Fruit fly (Drosophila melanogaster) whole organism, prepupa: ENCODE data around the gene Osi15.

ENCODE experiments used
- CG10631 ChIP-seq: fragments of 200-800 bp; sonication (Bioruptor generic); optimal IDR thresholded peaks from 2 replicates; lab custom pipeline; 2016; ENCODE audit warnings: missing biosample characterization, missing genetic modification characterization
- CG10669 ChIP-seq: fragments of 200-800 bp; sonication (Bioruptor generic); optimal IDR thresholded peaks from 3 replicates; lab custom pipeline; 2018; ENCODE audit warnings: missing biosample characterization, mild to moderate bottlenecking, missing genetic modification characterization, moderate library complexity
- CG11294 ChIP-seq: fragments of 200-800 bp; sonication (Bioruptor generic); IDR thresholded peaks from 2 replicates; pipeline ENCODE4 v1.3.6; 2022; ENCODE audit warnings: missing biosample characterization, missing genetic modification characterization
- CG11762 ChIP-seq: fragments of 200-800 bp; sonication (Bioruptor generic); optimal IDR thresholded peaks from 3 replicates; lab custom pipeline; 2016; ENCODE audit warnings: missing biosample characterization, missing genetic modification characterization; ENCODE audit not compliant: insufficient read depth
- CG15336 ChIP-seq: fragments of 200-800 bp; sonication (Bioruptor generic); IDR thresholded peaks from 2 replicates; pipeline ENCODE4 v1.3.6; 2022; ENCODE audit warnings: missing biosample characterization, missing genetic modification characterization
- CG16779 ChIP-seq: fragments of 200-800 bp; sonication (Bioruptor generic); optimal IDR thresholded peaks from 3 replicates; lab custom pipeline; 2017; ENCODE audit warnings: missing biosample characterization, mild to moderate bottlenecking, missing genetic modification characterization
- CG3032 ChIP-seq: fragments of 200-800 bp; optimal IDR thresholded peaks from 2 replicates; lab custom pipeline; 2019; ENCODE audit warnings: missing biosample characterization, mild to moderate bottlenecking, missing genetic modification characterization, moderate library complexity
- CG31627 ChIP-seq: fragments of 200-800 bp; sonication (Bioruptor generic); optimal IDR thresholded peaks from 3 replicates; lab custom pipeline; 2016; ENCODE audit warnings: missing biosample characterization, missing genetic modification characterization
- CG32006 ChIP-seq: fragments of 200-800 bp; sonication (Bioruptor generic); optimal IDR thresholded peaks from 3 replicates; lab custom pipeline; 2017; ENCODE audit warnings: missing biosample characterization, mild to moderate bottlenecking, missing genetic modification characterization
- CG34406 ChIP-seq: fragments of 200-800 bp; sonication (Bioruptor generic); optimal IDR thresholded peaks from 3 replicates; lab custom pipeline; 2016; ENCODE audit warnings: missing biosample characterization, missing genetic modification characterization
- CG3919 ChIP-seq: fragments of 200-800 bp; sonication (Bioruptor generic); optimal IDR thresholded peaks from 3 replicates; lab custom pipeline; 2016; ENCODE audit warnings: missing biosample characterization, missing genetic modification characterization
- CG6276 ChIP-seq: fragments of 200-800 bp; sonication (Bioruptor generic); optimal IDR thresholded peaks from 2 replicates; lab custom pipeline; 2017; ENCODE audit warnings: missing biosample characterization, mild to moderate bottlenecking, missing genetic modification characterization
- CG6792 ChIP-seq: fragments of 200-800 bp; sonication (Bioruptor generic); optimal IDR thresholded peaks from 3 replicates; lab custom pipeline; 2016; ENCODE audit warnings: missing biosample characterization, missing genetic modification characterization
- CG6854 ChIP-seq: fragments of 200-800 bp; sonication (Bioruptor generic); optimal IDR thresholded peaks from 2 replicates; lab custom pipeline; 2017; ENCODE audit warnings: missing biosample characterization, mild to moderate bottlenecking, missing genetic modification characterization
- CG8119 ChIP-seq: fragments of 200-800 bp; sonication (Bioruptor generic); IDR thresholded peaks from 3 replicates; pipeline ENCODE4 v1.3.6; 2022; ENCODE audit warnings: missing biosample characterization, missing genetic modification characterization
- CG8319 ChIP-seq: fragments of 200-800 bp; sonication (Bioruptor generic); optimal IDR thresholded peaks from 3 replicates; lab custom pipeline; 2016; ENCODE audit warnings: missing biosample characterization, missing genetic modification characterization
- CG8632 ChIP-seq: fragments of 200-800 bp; sonication (Bioruptor generic); optimal IDR thresholded peaks from 3 replicates; lab custom pipeline; 2016; ENCODE audit warnings: missing biosample characterization, missing genetic modification characterization
- CG9139 ChIP-seq: fragments of 200-800 bp; sonication (Bioruptor generic); optimal IDR thresholded peaks from 3 replicates; lab custom pipeline; 2017; ENCODE audit warnings: missing biosample characterization, mild to moderate bottlenecking, missing genetic modification characterization
- Eip75B ChIP-seq: fragments of 200-800 bp; sonication (Bioruptor generic); optimal IDR thresholded peaks from 3 replicates; lab custom pipeline; 2016; ENCODE audit warnings: missing biosample characterization, missing genetic modification characterization
- Eip93F ChIP-seq: fragments of 200-800 bp; sonication (Bioruptor generic); optimal IDR thresholded peaks from 2 replicates; lab custom pipeline; 2016; ENCODE audit warnings: missing biosample characterization, mild to moderate bottlenecking, missing genetic modification characterization
- Ets21C ChIP-seq: fragments of 200-800 bp; sonication (Bioruptor generic); optimal IDR thresholded peaks from 3 replicates; lab custom pipeline; 2016; ENCODE audit warnings: missing biosample characterization, missing genetic modification characterization
- Hr38 ChIP-seq: sonication (Bioruptor generic); optimal IDR thresholded peaks from 2 replicates; lab custom pipeline; 2016; ENCODE audit warnings: missing biosample characterization, missing genetic modification characterization
- OdsH ChIP-seq: fragments of 200-800 bp; sonication (Bioruptor generic); optimal IDR thresholded peaks from 3 replicates; lab custom pipeline; 2016; ENCODE audit warnings: missing biosample characterization, missing genetic modification characterization
- Smox ChIP-seq: fragments of 200-800 bp; sonication (Bioruptor generic); optimal IDR thresholded peaks from 3 replicates; lab custom pipeline; 2016; ENCODE audit warnings: missing biosample characterization, missing genetic modification characterization
- Sox15 ChIP-seq: fragments of 200-800 bp; sonication (Bioruptor generic); optimal IDR thresholded peaks from 3 replicates; lab custom pipeline; 2016; ENCODE audit warnings: missing biosample characterization, missing genetic modification characterization
- achi ChIP-seq: fragments of 200-800 bp; sonication (Bioruptor generic); optimal IDR thresholded peaks from 3 replicates; lab custom pipeline; 2016; ENCODE audit warnings: missing biosample characterization, missing genetic modification characterization
- acj6 ChIP-seq: fragments of 200-800 bp; sonication (Bioruptor generic); optimal IDR thresholded peaks from 3 replicates; lab custom pipeline; 2016; ENCODE audit warnings: missing biosample characterization, missing genetic modification characterization
- cyc ChIP-seq: fragments of 200-800 bp; sonication (Bioruptor generic); optimal IDR thresholded peaks from 3 replicates; lab custom pipeline; 2016; ENCODE audit warnings: missing biosample characterization, missing genetic modification characterization
- dac ChIP-seq: fragments of 200-800 bp; sonication (Bioruptor generic); optimal IDR thresholded peaks from 2 replicates; lab custom pipeline; 2017; ENCODE audit warnings: missing biosample characterization, mild to moderate bottlenecking, missing genetic modification characterization
- fd85E ChIP-seq: fragments of 200-800 bp; sonication (Bioruptor generic); optimal IDR thresholded peaks from 3 replicates; lab custom pipeline; 2016; ENCODE audit warnings: missing biosample characterization, missing genetic modification characterization
- fkh ChIP-seq: fragments of 200-800 bp; sonication (Bioruptor generic); optimal IDR thresholded peaks from 3 replicates; lab custom pipeline; 2017; ENCODE audit warnings: missing biosample characterization, mild to moderate bottlenecking, missing genetic modification characterization, moderate library complexity
- net ChIP-seq: fragments of 200-800 bp; sonication (Bioruptor generic); optimal IDR thresholded peaks from 3 replicates; lab custom pipeline; 2016; ENCODE audit warnings: missing biosample characterization, missing genetic modification characterization
- salr ChIP-seq, 2 experiments: fragments of 200-800 bp; sonication (Bioruptor generic); optimal IDR thresholded peaks; 3 replicates each; lab custom pipeline; 2016 to 2018; ENCODE audit warnings: missing biosample characterization in 2 of 2, missing genetic modification characterization in 2 of 2, mild to moderate bottlenecking in 1 of 2
- ss ChIP-seq, 2 experiments: fragments of 200-800 bp; sonication (Bioruptor generic); optimal IDR thresholded peaks; 2 replicates in 1 of 2; 3 replicates in 1 of 2; lab custom pipeline; 2017 to 2018; ENCODE audit warnings: mild to moderate bottlenecking in 2 of 2, missing biosample characterization in 2 of 2, missing genetic modification characterization in 2 of 2, moderate library complexity in 1 of 2
- svp ChIP-seq: fragments of 200-800 bp; sonication (Bioruptor generic); peaks from one replicate; lab custom pipeline; 2016; ENCODE audit warnings: missing biosample characterization, missing genetic modification characterization
- vri ChIP-seq: fragments of 200-800 bp; sonication (Bioruptor generic); optimal IDR thresholded peaks from 3 replicates; lab custom pipeline; 2016; ENCODE audit warnings: missing biosample characterization, mild to moderate bottlenecking, missing genetic modification characterization

The Osi15 gene

dm6 chr3R:6334906-6335433 lies 33.4 kb downstream of the Osi15 start, which contains the start of gene Osi19:
Gene Osi19 (plus strand): TSS chr3R:6335362.
- TF ChIP-seq CG34406 (GFP tag; lab: Kevin White, UChicago) (no peak), CG6276 (GFP tag; lab: Kevin White, UChicago) (no peak), OdsH (GFP tag; lab: Kevin White, UChicago) (no peak)

- no peak for TF ChIP-seq cyc (GFP tag; lab: Kevin White, UChicago)
- TF ChIP-seq CG8319 (GFP tag; lab: Kevin White, UChicago) = no peak
- TF ChIP-seq CG32006 (GFP tag; lab: Kevin White, UChicago) = no peak
- TF ChIP-seq dac (GFP tag; lab: Kevin White, UChicago) = no peak
- TF ChIP-seq CG9139 (GFP tag; lab: Kevin White, UChicago) = no peak
- TF ChIP-seq CG34406 (GFP tag; lab: Kevin White, UChicago) = no peak
- TF ChIP-seq, all 60 proteins: peak for 0
These were observed 35.8 kb downstream of the Osi15 start for dm6 chr3R:6337397-6337796.

- TF ChIP-seq Eip75B (GFP tag; lab: Kevin White, UChicago) = no peak
- no peak for TF ChIP-seq acj6 (GFP tag; lab: Kevin White, UChicago)
- no peak for TF ChIP-seq CG16779 (tag; lab: Kevin White, UChicago)
- no peak for TF ChIP-seq CG3919 (GFP tag; lab: Kevin White, UChicago)
- no peak for TF ChIP-seq Hr38 (GFP tag; lab: Kevin White, UChicago)
- TF ChIP-seq achi (GFP tag; lab: Kevin White, UChicago) = no peak
- TF ChIP-seq OdsH (GFP tag; lab: Kevin White, UChicago) = no peak
These were observed 38.2 kb downstream of the Osi15 start, which contains the start of gene Osi20 for dm6 chr3R:6339795-6340194. Gene Osi20 (plus strand): TSS chr3R:6340095.

dm6 chr3R:6341668-6342067 lies 40.1 kb downstream of the Osi15 start, which contains the start of gene CG17917:
Gene CG17917 (plus strand): TSS chr3R:6341968.
- TF ChIP-seq net (GFP tag; lab: Kevin White, UChicago) = no peak
- TF ChIP-seq Eip93F (GFP tag; lab: Kevin White, UChicago) = no peak
- no peak for TF ChIP-seq CG10631 (GFP tag; lab: Kevin White, UChicago)
- no peak for TF ChIP-seq Ets21C (GFP tag; lab: Kevin White, UChicago)
- no peak for TF ChIP-seq CG8632 (GFP tag; lab: Kevin White, UChicago)
- no peak for TF ChIP-seq CG3032 (tag; lab: Kevin White, UChicago)

- TF ChIP-seq Smox (GFP tag; lab: Kevin White, UChicago) = no peak
- no peak for TF ChIP-seq CG6854 (GFP tag; lab: Kevin White, UChicago)
- TF ChIP-seq fkh (GFP tag; lab: Kevin White, UChicago) = no peak
- TF ChIP-seq CG11762 = no peak
- TF ChIP-seq cyc (GFP tag; lab: Kevin White, UChicago) = no peak
These were observed 41.1 kb downstream of the Osi15 start, which contains the start of gene CG10298 for dm6 chr3R:6342702-6343101. Gene CG10298 (plus strand): TSS chr3R:6343002.

- TF ChIP-seq Hr38 (GFP tag; lab: Kevin White, UChicago) = no peak
- no peak for TF ChIP-seq ss (GFP tag; optimal IDR thresholded peaks at IDR 0.05; lab: Kevin White, UChicago)
- TF ChIP-seq OdsH (GFP tag; lab: Kevin White, UChicago) = peak; percentile 60
- TF ChIP-seq fd85E (GFP tag; lab: Kevin White, UChicago) = no peak
- no peak for TF ChIP-seq vri (GFP tag; lab: Kevin White, UChicago)
- peak; percentile 17 for TF ChIP-seq CG6854 (GFP tag; lab: Kevin White, UChicago)
- peak in 1 of 2 experiments; percentile 12 for TF ChIP-seq salr (GFP tag; optimal IDR thresholded peaks at IDR 0.05; lab: Kevin White, UChicago)
- TF ChIP-seq CG10669 = no peak
- peak; percentile 53 for TF ChIP-seq CG15336 (GFP tag; lab: Robert Waterston, UW)
- TF ChIP-seq CG3919 (GFP tag; lab: Kevin White, UChicago) = peak; percentile 57
- peak; percentile 61 for TF ChIP-seq CG8119 (GFP tag; lab: Robert Waterston, UW)
- TF ChIP-seq CG31627 = peak; percentile 13
- no peak for TF ChIP-seq CG16779 (tag; lab: Kevin White, UChicago)
- TF ChIP-seq CG32006 (GFP tag; lab: Kevin White, UChicago) = no peak
- TF ChIP-seq Eip75B (GFP tag; lab: Kevin White, UChicago) = no peak
- TF ChIP-seq achi (GFP tag; lab: Kevin White, UChicago) = peak; percentile 41
- no peak for TF ChIP-seq CG11294 (GFP tag; lab: Robert Waterston, UW)
- no peak for TF ChIP-seq svp
- peak; percentile 52 for TF ChIP-seq acj6 (GFP tag; lab: Kevin White, UChicago)
- no peak for TF ChIP-seq CG6276 (GFP tag; lab: Kevin White, UChicago)
- TF ChIP-seq CG9139 (GFP tag; lab: Kevin White, UChicago) = no peak
- TF ChIP-seq Ets21C (GFP tag; lab: Kevin White, UChicago) = no peak
- TF ChIP-seq CG6792 (GFP tag; lab: Kevin White, UChicago) = peak; percentile 22
- TF ChIP-seq CG34406 (GFP tag; lab: Kevin White, UChicago) = peak; percentile 58
- peak; percentile 15 for TF ChIP-seq Sox15 (GFP tag; lab: Kevin White, UChicago)
These were observed 42.0 kb downstream of the Osi15 start, which contains the start of gene CG17919 for dm6 chr3R:6343396-6344239. Gene CG17919 (plus strand): TSS chr3R:6344029.
